ENCODE assay signal across 1 fruit fly cellular context in the genomic region with DNA sequence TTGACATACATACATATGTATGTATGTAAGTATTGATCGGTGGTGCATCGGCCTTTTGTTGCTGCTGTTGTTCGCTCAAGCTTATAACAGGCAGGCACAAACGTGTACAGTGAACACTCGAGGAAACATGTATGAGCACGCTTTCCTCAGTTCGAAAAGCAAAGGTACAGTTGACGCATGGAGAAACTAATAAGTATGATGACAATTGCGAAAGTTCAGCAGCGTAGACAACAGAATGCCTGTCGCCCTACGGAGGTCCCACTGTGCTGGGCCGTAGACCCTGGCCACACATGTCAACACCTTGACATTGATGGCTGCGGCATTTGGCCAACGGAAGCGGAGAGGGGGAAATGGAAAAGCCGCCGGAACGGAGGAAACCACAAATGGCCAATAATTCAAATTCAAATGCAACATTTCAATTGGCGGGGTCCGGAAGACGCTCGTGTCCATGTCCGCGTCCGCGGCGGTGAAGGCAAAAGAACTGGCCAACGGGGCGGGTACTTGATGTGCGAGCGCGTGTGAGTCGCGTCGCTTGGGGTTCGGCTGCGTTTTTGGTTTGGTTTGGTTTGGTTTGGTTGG.
A peak's percentile ranks its signal among the peaks of the same experiment; 100 is the strongest.
TF ChIP-seq lines count a peak whose summit lies in the region.

A gene (plus strand): TSS at position 529 of the 579 bp plus-strand sequence.

TF ChIP-seq in whole organism, embryonic, 481 proteins besides CTCF, POLR2A, EP300 and RAD21 (continued from another document):
- TF ChIP-seq CG32532 (GFP tag; IDR thresholded peaks at IDR 0.05; lab: Robert Waterston, UW) (peak; percentile 62), CG34224 (GFP tag; IDR thresholded peaks at IDR 0.05; lab: Robert Waterston, UW; ENCODE audit: partially characterized antibody) (no peak), CG9437 (GFP tag; optimal IDR thresholded peaks at IDR 0.05; lab: Kevin White, UChicago) (peak; percentile 28), ATbp (GFP tag; optimal IDR thresholded peaks at IDR 0.05; lab: Kevin White, UChicago) (no peak), stc (GFP tag; IDR thresholded peaks at IDR 0.05; lab: Robert Waterston, UW) (peak; percentile 61; the same call in 1 of the 2 replicates), org-1 (GFP tag; optimal IDR thresholded peaks at IDR 0.05; lab: Kevin White, UChicago) (peak; percentile 38), CG7786 (GFP tag; optimal IDR thresholded peaks at IDR 0.05; lab: Kevin White, UChicago) (peak; percentile 8), br (optimal IDR thresholded peaks at IDR 0.05; lab: Kevin White, UChicago) (no peak), ham (GFP tag; IDR thresholded peaks at IDR 0.05; lab: Robert Waterston, UW) (0 out of 2 replicates have a peak, but pooled peaks have one; percentile 17), grau (tag; optimal IDR thresholded peaks at IDR 0.05; lab: Kevin White, UChicago) (peak; percentile 71), CG6689 (GFP tag; IDR thresholded peaks at IDR 0.05; lab: Robert Waterston, UW) (peak; percentile 56), wor (GFP tag; IDR thresholded peaks at IDR 0.05; lab: Robert Waterston, UW) (peak; percentile 24; the same call in 1 of the 2 replicates), lola (GFP tag; optimal IDR thresholded peaks at IDR 0.05; lab: Kevin White, UChicago) (no peak), ase (GFP tag; IDR thresholded peaks at IDR 0.05; lab: Robert Waterston, UW) (peak; percentile 39; the same call in 2 of the 3 replicates), NFAT (GFP tag; IDR thresholded peaks at IDR 0.05; lab: Robert Waterston, UW) (peak; percentile 62; the same call in 1 of the 2 replicates), Bteb2 (GFP tag; optimal IDR thresholded peaks at IDR 0.05; lab: Kevin White, UChicago) (no peak), esg (GFP tag; conservative IDR thresholded peaks at IDR 0.05; lab: Robert Waterston, UW) (peak; percentile 46), CG10543 (GFP tag; optimal IDR thresholded peaks at IDR 0.05; lab: Kevin White, UChicago) (no peak), prd (optimal IDR thresholded peaks at IDR 0.05; lab: Kevin White, UChicago) (no peak), prd (GFP tag; IDR thresholded peaks at IDR 0.05; lab: Robert Waterston, UW) (peak; percentile 73), Neu2 (GFP tag; optimal IDR thresholded peaks at IDR 0.05; lab: Kevin White, UChicago; ENCODE audit: borderline replicate concordance) (no peak), CG8944 (GFP tag; optimal IDR thresholded peaks at IDR 0.05; lab: Kevin White, UChicago) (peak; percentile 14), pan (optimal IDR thresholded peaks at IDR 0.05; lab: Kevin White, UChicago) (no peak), pan (GFP tag; optimal IDR thresholded peaks at IDR 0.05 in 1 of 2, IDR thresholded peaks at IDR 0.05 in 1 of 2) (peak in 1 of 2 experiments; percentile 67), NfI (GFP tag; optimal IDR thresholded peaks at IDR 0.05; lab: Kevin White, UChicago) (no peak)
